Worm (Caenorhabditis elegans): ENCODE results near the gene str-25.

- TF ChIP-seq R02D3.7 (tag; optimal IDR thresholded peaks at IDR 0.05): no peak
- no peak for TF ChIP-seq nhr-11 (tag; optimal IDR thresholded peaks at IDR 0.05)
- no peak for TF ChIP-seq unc-130 (GFP tag; optimal IDR thresholded peaks at IDR 0.05)
- no peak for TF ChIP-seq ceh-82 (tag; optimal IDR thresholded peaks at IDR 0.05)
- no peak for TF ChIP-seq lim-7 (GFP tag; IDR thresholded peaks at IDR 0.05)
- no peak for TF ChIP-seq nhr-48 (tag; optimal IDR thresholded peaks at IDR 0.05)
- TF ChIP-seq egl-27 (tag; optimal IDR thresholded peaks at IDR 0.05): no peak
- TF ChIP-seq ceh-32 (tag; optimal IDR thresholded peaks at IDR 0.05; ENCODE audit: poor library complexity): no peak
- no peak for TF ChIP-seq F10B5.3 (tag; optimal IDR thresholded peaks at IDR 0.05)
- TF ChIP-seq ztf-11 (tag; optimal IDR thresholded peaks at IDR 0.05): no peak
- no peak for TF ChIP-seq aly-2 (tag; optimal IDR thresholded peaks at IDR 0.05)
- no peak for TF ChIP-seq Y48G9A.11 (GFP tag; IDR thresholded peaks at IDR 0.05)
- no peak for TF ChIP-seq pha-4 (GFP tag; IDR thresholded peaks at IDR 0.05)
- TF ChIP-seq pha-4 (tag; optimal IDR thresholded peaks at IDR 0.05): no peak
These were observed 26.9 kb downstream of the str-25 start, which contains the start of gene fbxa-18 for ce11 chrV:16142371-16142770.
